Worm (Caenorhabditis elegans) whole organism, late embryonic: Measurements from ENCODE around the gene Y37B11A.3.

ENCODE experiments used
- F13H6.1 ChIP-seq: sonication (generic microtip); optimal IDR thresholded peaks from 2 replicates; lab custom pipeline; 2016; ENCODE audit warnings: missing genetic modification characterization, missing compliant biosample characterization
- Y22D7AL.16 ChIP-seq: sonication (generic microtip); optimal IDR thresholded peaks from 2 replicates; lab custom pipeline; 2016; ENCODE audit warnings: missing genetic modification characterization, missing compliant biosample characterization
- ama-1 ChIP-seq: fragments of 150-350 bp; optimal IDR thresholded peaks from 2 replicates; lab custom pipeline; 2014
- ceh-2 ChIP-seq: sonication (generic microtip); optimal IDR thresholded peaks from 2 replicates; lab custom pipeline; 2016; ENCODE audit warnings: missing genotype, missing genetic modification characterization, missing compliant biosample characterization
- dmd-4 ChIP-seq: sonication (generic microtip); optimal IDR thresholded peaks from 2 replicates; lab custom pipeline; 2016; ENCODE audit warnings: borderline replicate concordance, missing genetic modification characterization, missing compliant biosample characterization
- elt-2 ChIP-seq: sonication (generic microtip); optimal IDR thresholded peaks from 2 replicates; lab custom pipeline; 2016; ENCODE audit warnings: missing genetic modification reagents, missing genetic modification characterization, missing compliant biosample characterization
- pha-4 ChIP-seq: fragments of 150-350 bp; optimal IDR thresholded peaks from 2 replicates; lab custom pipeline; 2018; ENCODE audit warnings: missing biosample characterization, missing genetic modification reagents, missing genetic modification characterization
- ttx-3 ChIP-seq: sonication (generic microtip); optimal IDR thresholded peaks from 2 replicates; lab custom pipeline; 2016; ENCODE audit warnings: missing genetic modification reagents, missing genetic modification characterization, missing compliant biosample characterization
- unc-3 ChIP-seq, 2 experiments: fragments of 200-800 bp in 1 of 2; sonication (Bioruptor generic) in 1 of 2; sonication (generic microtip) in 1 of 2; conservative IDR thresholded peaks in 1 of 2; optimal IDR thresholded peaks in 1 of 2; 2 replicates each; pipeline versions ENCODE4 v1.3.6 to Lab custom; 2016 to 2022; ENCODE audit warnings: missing compliant biosample characterization in 2 of 2, missing genetic modification characterization in 2 of 2, missing genetic modification reagents in 1 of 2

ce11 chrIII:5823617-5824016, 38.5 kb upstream of the Y37B11A.3 start, which contains the start of gene R12B2.8:
- no peak for TF ChIP-seq unc-3 (GFP tag; conservative IDR thresholded peaks at IDR 0.05; lab: Robert Waterston, UW)
- TF ChIP-seq unc-3 (tag; optimal IDR thresholded peaks at IDR 0.05; lab: Kevin White, UChicago), result no peak
- no peak for TF ChIP-seq Y22D7AL.16
- no peak for TF ChIP-seq dmd-4 (tag; lab: Kevin White, UChicago)
- no peak for TF ChIP-seq ttx-3 (tag; lab: Kevin White, UChicago)
- no peak for TF ChIP-seq F13H6.1 (tag; lab: Kevin White, UChicago)
- no peak for TF ChIP-seq pha-4 (tag; lab: Kevin White, UChicago)
- no peak for TF ChIP-seq elt-2 (tag; lab: Kevin White, UChicago)
- TF ChIP-seq ama-1 (lab: Kevin White, UChicago), result no peak
- no peak for TF ChIP-seq ceh-2 (tag; lab: Kevin White, UChicago)
